Worm (Caenorhabditis elegans): Measurements from ENCODE around the gene ets-9.

DNA sequence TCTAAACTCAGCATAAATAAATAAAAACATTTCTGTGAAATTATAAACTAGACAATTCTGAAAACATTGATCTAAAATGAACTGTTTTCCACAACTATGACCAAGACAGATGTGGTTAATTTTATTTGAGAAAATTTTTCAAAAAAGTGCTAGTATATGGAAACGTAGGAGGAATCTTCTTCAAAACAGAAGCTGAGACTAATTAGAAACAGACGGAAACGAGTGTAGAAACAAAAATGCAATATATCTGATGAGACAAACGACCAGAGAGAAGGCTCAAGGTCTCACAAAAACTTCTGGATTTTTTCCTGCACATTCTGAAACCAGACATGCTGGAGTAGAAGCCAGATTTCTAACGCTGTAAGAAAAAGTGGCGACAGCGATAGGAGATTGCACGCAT lies 16.4 kb downstream of the ets-9 start:
- no peak for TF ChIP-seq Y79H2A.3 (GFP tag; conservative IDR thresholded peaks at IDR 0.05)
- no peak for TF ChIP-seq pbrm-1 (GFP tag; IDR thresholded peaks at IDR 0.05)
- TF ChIP-seq mcd-1 (GFP tag; IDR thresholded peaks at IDR 0.05), result no peak
- no peak for TF ChIP-seq unc-62 (GFP tag; optimal IDR thresholded peaks at IDR 0.05)
- no peak for TF ChIP-seq Y95B8A.8 (GFP tag; IDR thresholded peaks at IDR 0.05)
- no peak for TF ChIP-seq B0261.1 (tag; optimal IDR thresholded peaks at IDR 0.05)
- TF ChIP-seq snpc-4 (GFP tag; optimal IDR thresholded peaks at IDR 0.05), result no peak
- TF ChIP-seq snpc-4 (tag; optimal IDR thresholded peaks at IDR 0.05), result no peak
- no peak for TF ChIP-seq C06A6.2 (GFP tag; conservative IDR thresholded peaks at IDR 0.05)
- no peak for TF ChIP-seq bed-2 (GFP tag; IDR thresholded peaks at IDR 0.05)
- no peak for TF ChIP-seq ets-4 (GFP tag; optimal IDR thresholded peaks at IDR 0.05)
- TF ChIP-seq ama-1 (optimal IDR thresholded peaks at IDR 0.05), result no peak
- no peak for TF ChIP-seq ama-1 (GFP tag; optimal IDR thresholded peaks at IDR 0.05)
- no peak for TF ChIP-seq T07F8.4 (tag; optimal IDR thresholded peaks at IDR 0.05)
- no peak for TF ChIP-seq ztf-22 (GFP tag; optimal IDR thresholded peaks at IDR 0.05)
- TF ChIP-seq attf-5 (GFP tag; optimal IDR thresholded peaks at IDR 0.05), result no peak

Data from whole organism, young adult.